Fruit fly (Drosophila melanogaster) whole organism, wandering third instar larva: ENCODE results near the gene CG17258.

Experiments used
- Abd-B ChIP-seq: fragments of >200 bp; optimal IDR thresholded peaks from 2 replicates; lab custom pipeline; 2017; ENCODE audit warnings: missing biosample characterization, missing genetic modification characterization
- CG32264 ChIP-seq: fragments of 200-800 bp; sonication (Bioruptor generic); optimal IDR thresholded peaks from 2 replicates; lab custom pipeline; 2016; ENCODE audit warnings: missing biosample characterization, missing genetic modification characterization
- CG9705 ChIP-seq: fragments of 200-800 bp; sonication (Bioruptor generic); optimal IDR thresholded peaks from 2 replicates; lab custom pipeline; 2018; ENCODE audit warnings: missing biosample characterization, mild to moderate bottlenecking, missing genetic modification characterization
- CrebA ChIP-seq: fragments of 200-800 bp; sonication (Bioruptor generic); optimal IDR thresholded peaks from 2 replicates; lab custom pipeline; 2016; ENCODE audit warnings: missing biosample characterization, mild to moderate bottlenecking, missing genetic modification characterization, borderline replicate concordance
- Dfd ChIP-seq: fragments of >200 bp; optimal IDR thresholded peaks from 2 replicates; lab custom pipeline; 2017; ENCODE audit warnings: missing biosample characterization, missing genetic modification characterization
- Dif ChIP-seq: fragments of 200-275, 200-300 bp; sonication (Bioruptor generic); optimal IDR thresholded peaks from 2 replicates; lab custom pipeline; 2018; ENCODE audit warnings: missing biosample characterization, missing genetic modification characterization; ENCODE audit not compliant: partially characterized antibody
- GATAd ChIP-seq: sonication (Bioruptor generic); optimal IDR thresholded peaks from 2 replicates; lab custom pipeline; 2016; ENCODE audit warnings: missing biosample characterization, missing genetic modification characterization
- HLH106 ChIP-seq: fragments of 200-800 bp; optimal IDR thresholded peaks from 3 replicates; lab custom pipeline; 2019; ENCODE audit warnings: missing biosample characterization, mild to moderate bottlenecking, missing genetic modification characterization, moderate library complexity
- Hnf4 ChIP-seq: fragments of 200-800 bp; sonication (Bioruptor generic); optimal IDR thresholded peaks from 2 replicates; lab custom pipeline; 2016; ENCODE audit warnings: missing biosample characterization, mild to moderate bottlenecking, missing genetic modification characterization
- Hr78 ChIP-seq: fragments of >200 bp; optimal IDR thresholded peaks from 2 replicates; lab custom pipeline; 2017; ENCODE audit warnings: missing biosample characterization, missing genetic modification characterization
- Hr83 ChIP-seq: fragments of 200-300 bp; sonication (Bioruptor generic); optimal IDR thresholded peaks from 2 replicates; lab custom pipeline; 2016; ENCODE audit warnings: missing biosample characterization, mild to moderate bottlenecking, missing genetic modification characterization, moderate library complexity; ENCODE audit not compliant: poor library complexity, severe bottlenecking
- Jra ChIP-seq: sonication (Bioruptor generic); optimal IDR thresholded peaks from 2 replicates; lab custom pipeline; 2016; ENCODE audit warnings: missing biosample characterization, missing genetic modification characterization
- Mio ChIP-seq: sonication (Bioruptor generic); optimal IDR thresholded peaks from 2 replicates; lab custom pipeline; 2016; ENCODE audit warnings: missing biosample characterization, missing genetic modification characterization
- Myc ChIP-seq: fragments of >200 bp; optimal IDR thresholded peaks from 2 replicates; lab custom pipeline; 2017
- N ChIP-seq: fragments of >200 bp; optimal IDR thresholded peaks from 2 replicates; lab custom pipeline; 2018; ENCODE audit warnings: missing biosample characterization, missing external identifiers, missing genetic modification characterization
- OdsH ChIP-seq: fragments of 200-800 bp; sonication (Bioruptor generic); optimal IDR thresholded peaks from 2 replicates; lab custom pipeline; 2016; ENCODE audit warnings: missing biosample characterization, mild to moderate bottlenecking, missing genetic modification characterization
- Rel ChIP-seq, 2 experiments: fragments of 200-800 bp; sonication (Bioruptor generic) in 1 of 2; optimal IDR thresholded peaks; 2 replicates in 1 of 2; 3 replicates in 1 of 2; lab custom pipeline; 2016 to 2019; ENCODE audit warnings: mild to moderate bottlenecking in 2 of 2, missing biosample characterization in 2 of 2, missing genetic modification characterization in 2 of 2, moderate library complexity in 1 of 2
- Sp1 ChIP-seq: fragments of 200-800 bp; sonication (Bioruptor generic); optimal IDR thresholded peaks from 3 replicates; lab custom pipeline; 2019; ENCODE audit warnings: missing biosample characterization, mild to moderate bottlenecking, missing genetic modification characterization, moderate library complexity
- Vsx2 ChIP-seq: fragments of 200-300, 225-300 bp; sonication (Bioruptor generic); optimal IDR thresholded peaks from 2 replicates; lab custom pipeline; 2018; ENCODE audit warnings: missing biosample characterization, missing genetic modification characterization; ENCODE audit not compliant: partially characterized antibody
- brk ChIP-seq: fragments of 200-800 bp; sonication (Bioruptor generic); optimal IDR thresholded peaks from 2 replicates; lab custom pipeline; 2016; ENCODE audit warnings: missing biosample characterization, mild to moderate bottlenecking, missing genetic modification characterization
- dl ChIP-seq, 2 experiments: fragments of 175-275, 200-275 bp in 1 of 2; fragments of 200-275 bp in 1 of 2; sonication (Bioruptor generic); optimal IDR thresholded peaks; lab custom pipeline; 2018; ENCODE audit warnings: mild to moderate bottlenecking in 2 of 2, missing biosample characterization in 2 of 2, missing genetic modification characterization in 2 of 2, moderate library complexity in 2 of 2; ENCODE audit not compliant: partially characterized antibody in 2 of 2, insufficient read depth in 1 of 2
- dmrt93B ChIP-seq: fragments of 200-800 bp; sonication (Bioruptor generic); optimal IDR thresholded peaks from 2 replicates; lab custom pipeline; 2018; ENCODE audit warnings: missing biosample characterization, mild to moderate bottlenecking, missing genetic modification characterization
- dsf ChIP-seq: sonication (Bioruptor generic); optimal IDR thresholded peaks from 2 replicates; lab custom pipeline; 2016; ENCODE audit warnings: missing biosample characterization, missing genetic modification characterization, borderline replicate concordance
- ey ChIP-seq: fragments of 200-800 bp; sonication (Bioruptor generic); optimal IDR thresholded peaks from 2 replicates; lab custom pipeline; 2016; ENCODE audit warnings: missing biosample characterization, missing genetic modification characterization
- foxo ChIP-seq, 2 experiments: fragments of 200-800 bp; sonication (Bioruptor generic); optimal IDR thresholded peaks; 2 replicates in 1 of 2; 3 replicates in 1 of 2; lab custom pipeline; 2016 to 2017; ENCODE audit warnings: missing biosample characterization in 2 of 2, missing genetic modification characterization in 2 of 2
- fru ChIP-seq: fragments of 200-800 bp; sonication (Bioruptor generic); optimal IDR thresholded peaks from 3 replicates; lab custom pipeline; 2016; ENCODE audit warnings: missing biosample characterization, mild to moderate bottlenecking, missing genetic modification characterization
- h ChIP-seq: fragments of 200-800 bp; sonication (Bioruptor generic); optimal IDR thresholded peaks from 3 replicates; lab custom pipeline; 2016; ENCODE audit warnings: missing biosample characterization, mild to moderate bottlenecking, missing genetic modification characterization
- jim ChIP-seq: fragments of 175-275, 200-325 bp; sonication (Bioruptor generic); optimal IDR thresholded peaks from 2 replicates; lab custom pipeline; 2016; ENCODE audit warnings: missing biosample characterization, mild to moderate bottlenecking, missing genetic modification characterization
- lola ChIP-seq: fragments of >200 bp; optimal IDR thresholded peaks from 2 replicates; lab custom pipeline; 2017; ENCODE audit warnings: missing biosample characterization, missing genetic modification characterization
- pan ChIP-seq: fragments of >200 bp; optimal IDR thresholded peaks from 2 replicates; lab custom pipeline; 2017
- psq ChIP-seq: fragments of 200-800 bp; sonication (Bioruptor generic); optimal IDR thresholded peaks from 3 replicates; lab custom pipeline; 2017; ENCODE audit warnings: missing biosample characterization, mild to moderate bottlenecking, missing genetic modification characterization, moderate library complexity
- rgr ChIP-seq: fragments of 200-800 bp; sonication (Bioruptor generic); optimal IDR thresholded peaks from 3 replicates; lab custom pipeline; 2016; ENCODE audit warnings: missing biosample characterization, mild to moderate bottlenecking, missing genetic modification characterization
- sage ChIP-seq: fragments of 200-800 bp; sonication (Bioruptor generic); optimal IDR thresholded peaks from 2 replicates; lab custom pipeline; 2016; ENCODE audit warnings: missing biosample characterization, mild to moderate bottlenecking, missing genetic modification characterization
- sv ChIP-seq: fragments of 200-800 bp; sonication (Bioruptor generic); optimal IDR thresholded peaks from 3 replicates; lab custom pipeline; 2016; ENCODE audit warnings: missing biosample characterization, missing genetic modification characterization
- tai ChIP-seq: sonication (Bioruptor generic); optimal IDR thresholded peaks from 2 replicates; lab custom pipeline; 2016; ENCODE audit warnings: missing biosample characterization, missing genetic modification characterization
- woc ChIP-seq: sonication (Bioruptor generic); optimal IDR thresholded peaks from 2 replicates; lab custom pipeline; 2016; ENCODE audit warnings: missing biosample characterization, mild to moderate bottlenecking, missing genetic modification characterization

The CG17258 gene

DNA sequence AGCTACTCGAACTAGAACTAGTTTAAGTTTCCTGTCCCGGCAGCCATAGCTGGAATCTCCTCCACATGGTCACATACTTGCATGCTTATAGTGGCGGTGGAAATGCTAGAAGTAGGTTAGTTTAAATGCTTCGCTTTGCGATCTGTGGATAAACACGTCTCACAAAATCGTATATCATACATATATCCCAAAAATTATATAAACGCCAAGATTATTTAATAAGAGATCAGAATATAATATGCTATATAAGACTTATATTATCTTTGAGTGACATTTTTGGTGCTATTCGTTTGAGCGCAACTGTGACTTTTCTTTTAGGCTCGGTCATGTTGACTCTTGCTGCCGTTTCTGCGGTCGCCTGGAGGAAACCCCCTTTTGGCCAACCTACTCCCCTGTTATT, 33.2 kb downstream of the CG17258 start:
- TF ChIP-seq h (GFP tag; lab: Kevin White, UChicago) (no peak), Vsx2 (GFP tag; lab: Kevin White, UChicago) (no peak), HLH106 (tag; lab: Kevin White, UChicago) (no peak), Dif (GFP tag; lab: Kevin White, UChicago) (no peak), Sp1 (GFP tag; lab: Kevin White, UChicago) (no peak), Hr78 (GFP tag; lab: Kevin White, UChicago) (no peak), pan (lab: Kevin White, UChicago) (no peak), ey (no peak), sv (GFP tag; lab: Kevin White, UChicago) (no peak), N (GFP tag; lab: Kevin White, UChicago) (no peak), Hnf4 (GFP tag; lab: Kevin White, UChicago) (no peak), Abd-B (GFP tag; lab: Kevin White, UChicago) (no peak), Jra (GFP tag; lab: Kevin White, UChicago) (no peak), woc (no peak), CG9705 (GFP tag; lab: Kevin White, UChicago) (no peak), lola (GFP tag; lab: Kevin White, UChicago) (no peak), GATAd (GFP tag; lab: Kevin White, UChicago) (no peak), foxo (GFP tag; optimal IDR thresholded peaks at IDR 0.05; lab: Kevin White, UChicago) (no peak)

DNA sequence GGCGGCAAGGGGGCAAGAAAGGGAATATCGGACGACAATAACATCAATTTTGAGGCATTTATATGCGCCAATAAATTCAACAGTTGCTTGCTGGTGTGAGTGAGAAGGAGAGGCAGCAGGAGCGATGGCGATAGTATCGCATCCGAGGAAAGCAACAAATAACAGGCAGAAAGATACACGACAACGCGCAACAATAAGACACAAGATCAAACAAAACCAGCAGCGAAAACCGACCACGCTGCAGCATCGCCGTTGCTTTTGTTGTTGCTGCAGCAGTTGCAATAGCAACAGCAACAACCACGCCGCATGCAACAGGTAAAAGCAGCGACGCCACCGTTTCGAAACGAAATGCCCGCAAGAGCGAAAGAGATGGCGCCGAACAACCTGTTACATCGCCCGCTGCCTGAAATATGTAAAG, 34.6 kb downstream of the CG17258 start:
- TF ChIP-seq Hr78 (GFP tag; lab: Kevin White, UChicago), result no peak
- no peak for TF ChIP-seq Dfd
- no peak for TF ChIP-seq dsf (GFP tag; lab: Kevin White, UChicago)
- TF ChIP-seq ey, result no peak
- no peak for TF ChIP-seq CrebA (GFP tag; lab: Kevin White, UChicago)
- no peak for TF ChIP-seq sage (GFP tag; lab: Kevin White, UChicago)
- no peak for TF ChIP-seq lola (GFP tag; lab: Kevin White, UChicago)
- no peak for TF ChIP-seq psq (GFP tag; lab: Kevin White, UChicago)
- TF ChIP-seq rgr (GFP tag; lab: Kevin White, UChicago), result no peak
- TF ChIP-seq OdsH, result no peak
- no peak for TF ChIP-seq sv (GFP tag; lab: Kevin White, UChicago)
- no peak for TF ChIP-seq brk
- no peak for TF ChIP-seq dmrt93B (GFP tag; lab: Kevin White, UChicago)
- TF ChIP-seq jim (GFP tag; lab: Kevin White, UChicago), result no peak
- no peak for TF ChIP-seq tai (GFP tag; lab: Kevin White, UChicago)
- TF ChIP-seq Myc, result no peak
- TF ChIP-seq h (GFP tag; lab: Kevin White, UChicago), result no peak
- no peak for TF ChIP-seq dl (GFP tag; optimal IDR thresholded peaks at IDR 0.05; lab: Kevin White, UChicago; ENCODE audit: insufficient read depth in 1 of 2, partially characterized antibody in 2 of 2)
- no peak for TF ChIP-seq woc

DNA sequence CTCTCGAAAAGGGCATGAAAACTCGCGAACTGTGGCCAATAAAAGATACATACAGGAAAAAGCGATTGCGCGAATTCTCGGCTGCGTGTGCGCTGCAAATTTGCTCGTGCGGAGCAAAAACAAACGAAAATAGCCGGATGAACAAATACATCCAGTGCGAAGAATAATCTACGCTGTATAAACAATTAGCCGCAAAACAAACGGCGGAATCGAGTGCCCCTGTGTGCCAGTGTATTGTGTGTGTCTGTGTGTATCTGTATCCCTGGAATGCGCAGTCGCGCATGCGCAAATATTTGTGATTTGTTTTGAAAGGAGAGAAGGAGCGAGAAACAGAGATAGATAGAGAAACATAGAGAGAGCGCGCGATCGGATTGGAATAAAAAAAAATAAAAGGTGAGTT, 35.5 kb downstream of the CG17258 start:
- no peak for TF ChIP-seq CrebA (GFP tag; lab: Kevin White, UChicago)
- TF ChIP-seq CG32264 (GFP tag; lab: Kevin White, UChicago), result no peak
- no peak for TF ChIP-seq psq (GFP tag; lab: Kevin White, UChicago)

DNA sequence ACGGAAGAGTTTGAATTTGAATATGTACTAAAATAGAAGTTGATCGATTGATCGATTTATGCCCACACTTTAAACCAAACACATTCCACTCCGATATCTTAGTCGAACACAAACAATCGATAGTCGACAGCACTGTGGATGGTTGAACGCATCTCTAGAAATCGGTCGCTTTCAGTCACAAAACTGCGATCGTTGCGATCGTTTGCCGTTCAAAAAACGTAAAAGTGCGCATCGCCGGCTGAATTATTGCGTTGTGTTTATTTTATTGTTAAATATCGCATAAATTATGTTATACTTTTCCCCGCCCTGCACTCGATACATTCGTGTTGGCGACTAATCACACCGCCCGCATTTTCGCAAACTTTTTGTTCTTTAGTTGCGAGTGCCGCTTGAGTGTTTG, 36.0 kb downstream of the CG17258 start, which contains the start of gene Ccdc85:
Gene Ccdc85 (plus strand): TSS at position 174 of the 400 bp plus-strand sequence.
- TF ChIP-seq Rel (GFP tag; optimal IDR thresholded peaks at IDR 0.05; lab: Kevin White, UChicago) (no peak), Rel (tag; optimal IDR thresholded peaks at IDR 0.05; lab: Kevin White, UChicago) (peak; percentile 39), Mio (GFP tag; lab: Kevin White, UChicago) (no peak), fru (no peak), Vsx2 (GFP tag; lab: Kevin White, UChicago) (peak; percentile 60), Dif (GFP tag; lab: Kevin White, UChicago) (peak; percentile 75), pan (lab: Kevin White, UChicago) (no peak), foxo (GFP tag; optimal IDR thresholded peaks at IDR 0.05; lab: Kevin White, UChicago) (peak in 1 of 2 experiments; percentile 50), woc (no peak), Hr83 (GFP tag; lab: Kevin White, UChicago) (no peak), Jra (GFP tag; lab: Kevin White, UChicago) (peak; percentile 28), Myc (peak; percentile 40), dl (GFP tag; optimal IDR thresholded peaks at IDR 0.05; lab: Kevin White, UChicago; ENCODE audit: insufficient read depth in 1 of 2, partially characterized antibody in 2 of 2) (peak in 1 of 2 experiments; percentile 3), h (GFP tag; lab: Kevin White, UChicago) (peak; percentile 6), rgr (GFP tag; lab: Kevin White, UChicago) (no peak), Hnf4 (GFP tag; lab: Kevin White, UChicago) (no peak), GATAd (GFP tag; lab: Kevin White, UChicago) (no peak)
- TF ChIP-seq, all 38 proteins: peak for 8
